Worm (Caenorhabditis elegans): ENCODE results near the gene Y80D4G.2.

Y80D4G.2 gene

DNA sequence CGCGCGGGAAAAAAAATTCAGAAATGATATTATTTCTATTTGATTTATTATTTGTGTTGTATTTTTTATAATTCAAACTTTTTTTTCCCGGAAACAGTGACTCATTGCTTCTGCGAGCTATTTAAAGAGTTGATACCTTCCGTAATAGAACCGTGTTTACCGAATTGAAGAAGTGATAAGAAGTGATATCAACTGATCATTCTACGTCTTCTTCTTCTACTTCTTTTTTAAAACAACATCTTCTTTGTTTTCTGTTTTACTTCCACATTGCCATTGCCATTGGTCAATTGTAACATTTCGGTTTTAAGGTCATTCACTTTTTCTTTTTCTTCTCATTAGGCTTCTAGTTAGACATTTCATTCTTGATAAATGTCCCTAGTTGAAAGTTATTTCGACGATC is 28.3 kb downstream of the Y80D4G.2 start, which contains the start of gene ttr-32:
TSS of gene ttr-32 (plus strand) at position 314 of the 400 bp plus-strand sequence.
- TF ChIP-seq elt-3 (tag; optimal IDR thresholded peaks at IDR 0.05) = no peak
- TF ChIP-seq daf-12 (tag; optimal IDR thresholded peaks at IDR 0.05) = no peak
- no peak for TF ChIP-seq pqm-1 (tag; optimal IDR thresholded peaks at IDR 0.05)
- no peak for TF ChIP-seq fos-1 (tag; optimal IDR thresholded peaks at IDR 0.05)
- TF ChIP-seq lin-39 (tag; optimal IDR thresholded peaks at IDR 0.05) = no peak
- no peak for TF ChIP-seq unc-39 (tag; optimal IDR thresholded peaks at IDR 0.05)
- no peak for TF ChIP-seq ceh-16 (tag; optimal IDR thresholded peaks at IDR 0.05)
- no peak for TF ChIP-seq nhr-12 (tag; optimal IDR thresholded peaks at IDR 0.05)
- no peak for TF ChIP-seq zag-1 (tag; optimal IDR thresholded peaks at IDR 0.05)
- TF ChIP-seq sea-2 (GFP tag; optimal IDR thresholded peaks at IDR 0.05) = no peak
- no peak for TF ChIP-seq R02D3.7 (tag; optimal IDR thresholded peaks at IDR 0.05)
- no peak for TF ChIP-seq nhr-11 (tag; optimal IDR thresholded peaks at IDR 0.05)
- TF ChIP-seq fkh-10 (GFP tag; optimal IDR thresholded peaks at IDR 0.05) = no peak
- no peak for TF ChIP-seq ztf-4 (tag; optimal IDR thresholded peaks at IDR 0.05)
- no peak for TF ChIP-seq snpc-4 (tag; optimal IDR thresholded peaks at IDR 0.05)
- no peak for TF ChIP-seq nhr-67 (tag; optimal IDR thresholded peaks at IDR 0.05)
- TF ChIP-seq ztf-11 (tag; optimal IDR thresholded peaks at IDR 0.05) = no peak
- no peak for TF ChIP-seq egl-27 (tag; optimal IDR thresholded peaks at IDR 0.05)
- no peak for TF ChIP-seq nfya-1 (tag; optimal IDR thresholded peaks at IDR 0.05; ENCODE audit: insufficient read depth)
- no peak for TF ChIP-seq ama-1 (optimal IDR thresholded peaks at IDR 0.05)

DNA sequence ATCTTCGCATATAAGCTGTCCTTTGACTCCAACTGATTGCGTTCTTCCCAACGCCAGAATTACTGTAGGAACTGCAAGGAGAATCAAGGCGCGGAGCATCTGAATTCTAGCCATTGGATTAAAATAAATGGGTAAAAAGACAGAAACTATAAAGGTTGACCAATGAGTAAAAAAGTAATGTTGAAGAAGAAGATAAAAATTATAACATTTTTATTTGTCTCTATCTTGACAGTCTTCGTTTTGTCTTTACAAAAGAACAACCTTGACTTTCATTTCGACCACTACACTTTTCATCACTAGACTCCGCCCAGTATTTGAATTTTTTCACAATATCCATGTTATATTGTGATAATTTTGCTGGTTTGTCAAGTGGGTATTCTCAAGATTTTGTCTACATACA is 29.1 kb downstream of the Y80D4G.2 start, which contains the start of gene ttr-8:
TSS of gene ttr-8 (minus strand) at position 101 of the 400 bp plus-strand sequence.
- TF ChIP-seq jun-1 (tag; optimal IDR thresholded peaks at IDR 0.05) (no peak), zag-1 (tag; optimal IDR thresholded peaks at IDR 0.05) (no peak), nhr-67 (tag; optimal IDR thresholded peaks at IDR 0.05) (no peak), nfya-1 (tag; optimal IDR thresholded peaks at IDR 0.05; ENCODE audit: insufficient read depth) (no peak), nhr-25 (tag; optimal IDR thresholded peaks at IDR 0.05) (no peak), nhr-43 (tag; optimal IDR thresholded peaks at IDR 0.05; ENCODE audit: poor library complexity, severe bottlenecking) (no peak), nhr-12 (tag; optimal IDR thresholded peaks at IDR 0.05) (no peak), ama-1 (optimal IDR thresholded peaks at IDR 0.05) (no peak), hmg-11 (tag; optimal IDR thresholded peaks at IDR 0.05) (no peak), mml-1 (tag; optimal IDR thresholded peaks at IDR 0.05) (no peak), pha-4 (tag; optimal IDR thresholded peaks at IDR 0.05) (no peak), nhr-23 (tag; optimal IDR thresholded peaks at IDR 0.05) (no peak), ztf-11 (tag; optimal IDR thresholded peaks at IDR 0.05) (no peak), egl-5 (tag; optimal IDR thresholded peaks at IDR 0.05) (no peak), sea-2 (GFP tag; optimal IDR thresholded peaks at IDR 0.05) (no peak), ztf-4 (tag; optimal IDR thresholded peaks at IDR 0.05) (no peak), elt-2 (tag; optimal IDR thresholded peaks at IDR 0.05) (no peak), nhr-28 (tag; optimal IDR thresholded peaks at IDR 0.05) (no peak), unc-62 (GFP tag; optimal IDR thresholded peaks at IDR 0.05) (no peak), egl-27 (tag; optimal IDR thresholded peaks at IDR 0.05) (no peak)

DNA sequence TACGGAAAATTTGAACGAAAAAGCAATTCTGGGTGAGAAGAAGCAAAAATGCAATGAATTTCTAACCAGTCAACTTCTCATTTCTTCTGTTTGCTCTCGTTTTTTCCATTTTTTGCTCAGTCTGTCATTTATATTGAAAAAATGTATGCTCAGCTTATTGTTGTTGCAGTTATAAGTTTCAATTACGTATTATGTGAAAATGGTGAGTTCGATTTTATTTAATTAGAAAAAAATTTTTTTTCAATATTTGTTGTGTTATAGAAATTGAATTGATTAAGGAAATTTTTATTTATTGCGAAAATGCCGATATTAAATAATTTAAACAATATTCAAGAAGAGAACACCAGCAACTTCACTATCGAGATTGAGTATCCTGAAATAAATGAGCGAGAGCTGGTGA is 32.5 kb downstream of the Y80D4G.2 start, which contains the start of gene lgc-12:
TSS of gene lgc-12 (plus strand) at position 301 of the 400 bp plus-strand sequence.
- TF ChIP-seq nhr-43 (tag; optimal IDR thresholded peaks at IDR 0.05; ENCODE audit: poor library complexity, severe bottlenecking) (no peak), unc-39 (tag; optimal IDR thresholded peaks at IDR 0.05) (no peak), nhr-237 (tag; optimal IDR thresholded peaks at IDR 0.05) (no peak), pha-4 (tag; optimal IDR thresholded peaks at IDR 0.05) (no peak), hmg-11 (tag; optimal IDR thresholded peaks at IDR 0.05) (no peak), skn-1 (tag; optimal IDR thresholded peaks at IDR 0.05) (no peak), aly-2 (tag; optimal IDR thresholded peaks at IDR 0.05) (no peak), pqm-1 (tag; optimal IDR thresholded peaks at IDR 0.05) (no peak), ama-1 (optimal IDR thresholded peaks at IDR 0.05) (no peak), nfya-1 (tag; optimal IDR thresholded peaks at IDR 0.05; ENCODE audit: insufficient read depth) (no peak), nhr-76 (tag; optimal IDR thresholded peaks at IDR 0.05) (no peak), fos-1 (tag; optimal IDR thresholded peaks at IDR 0.05) (no peak), elt-3 (tag; optimal IDR thresholded peaks at IDR 0.05) (no peak), nhr-23 (tag; optimal IDR thresholded peaks at IDR 0.05) (no peak), nhr-67 (tag; optimal IDR thresholded peaks at IDR 0.05) (no peak), ztf-11 (tag; optimal IDR thresholded peaks at IDR 0.05) (no peak), elt-2 (tag; optimal IDR thresholded peaks at IDR 0.05) (no peak), unc-62 (GFP tag; optimal IDR thresholded peaks at IDR 0.05) (no peak), lsy-12 (tag; optimal IDR thresholded peaks at IDR 0.05) (no peak)

DNA sequence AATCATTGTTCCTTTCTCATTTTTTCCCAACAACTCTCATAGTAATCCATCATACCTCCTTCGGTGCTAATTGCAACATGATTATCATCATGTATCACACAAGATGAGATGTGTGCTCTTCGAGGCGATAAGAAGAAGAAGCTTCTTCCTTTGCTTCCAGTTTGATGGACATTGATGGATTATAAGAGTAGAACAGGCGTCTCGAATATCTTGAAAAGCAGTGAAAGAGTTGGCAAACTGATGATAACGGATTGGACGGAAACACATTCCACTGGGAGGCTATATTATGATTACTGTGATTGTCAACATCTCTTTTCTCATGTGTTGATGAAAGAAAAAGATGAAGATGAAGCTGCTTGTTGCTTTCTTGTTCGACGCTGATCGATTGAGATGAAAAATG is 34.5 kb downstream of the Y80D4G.2 start:
- TF ChIP-seq ceh-16 (tag; optimal IDR thresholded peaks at IDR 0.05) (no peak), nfya-1 (tag; optimal IDR thresholded peaks at IDR 0.05; ENCODE audit: insufficient read depth) (peak; percentile 25), nhr-23 (tag; optimal IDR thresholded peaks at IDR 0.05) (no peak), elt-1 (tag; optimal IDR thresholded peaks at IDR 0.05) (peak; percentile 3), nhr-11 (tag; optimal IDR thresholded peaks at IDR 0.05) (peak; percentile 48), sea-2 (GFP tag; optimal IDR thresholded peaks at IDR 0.05) (no peak), unc-62 (GFP tag; optimal IDR thresholded peaks at IDR 0.05) (peak; percentile 61), lin-39 (tag; optimal IDR thresholded peaks at IDR 0.05) (peak; percentile 31), R02D3.7 (tag; optimal IDR thresholded peaks at IDR 0.05) (no peak)
